Fruit fly (Drosophila melanogaster): Measurements from ENCODE around the gene CG6204.

CG6204 gene

dm6 chr3R:24228675-24229074 is 35.0 kb downstream of the CG6204 start, which contains the start of gene Acp95EF:
TSS of gene Acp95EF (plus strand) at chr3R:24228975.
- TF ChIP-seq Scr (GFP tag; IDR thresholded peaks at IDR 0.05; ENCODE audit: partially characterized antibody), result no peak
- TF ChIP-seq gt (GFP tag; IDR thresholded peaks at IDR 0.05), result no peak
- no peak for TF ChIP-seq onecut (GFP tag; IDR thresholded peaks at IDR 0.05)
- no peak for TF ChIP-seq wek (GFP tag; optimal IDR thresholded peaks at IDR 0.05)
- no peak for TF ChIP-seq gcm (GFP tag; optimal IDR thresholded peaks at IDR 0.05)
- TF ChIP-seq Bteb2 (GFP tag; optimal IDR thresholded peaks at IDR 0.05), result no peak
- no peak for TF ChIP-seq CG17186 (GFP tag; optimal IDR thresholded peaks at IDR 0.05)
- no peak for TF ChIP-seq nerfin-1 (tag; optimal IDR thresholded peaks at IDR 0.05)
- no peak for TF ChIP-seq CG7271 (tag; optimal IDR thresholded peaks at IDR 0.05)
- no peak for TF ChIP-seq toy (GFP tag; IDR thresholded peaks at IDR 0.05)
- no peak for TF ChIP-seq her (GFP tag; optimal IDR thresholded peaks at IDR 0.05)
- TF ChIP-seq grau (tag; optimal IDR thresholded peaks at IDR 0.05), result no peak
- no peak for TF ChIP-seq Rx (GFP tag; IDR thresholded peaks at IDR 0.05)

dm6 chr3R:24229870-24230422 is 36.3 kb downstream of the CG6204 start, which contains the start of gene Spase22-23:
TSS of gene Spase22-23 (minus strand) at chr3R:24230035.
- TF ChIP-seq CG2678 (tag; optimal IDR thresholded peaks at IDR 0.05) (no peak), sqz (GFP tag; optimal IDR thresholded peaks at IDR 0.05) (no peak), CG4328 (GFP tag; optimal IDR thresholded peaks at IDR 0.05) (no peak), nerfin-2 (GFP tag; IDR thresholded peaks at IDR 0.05; ENCODE audit: partially characterized antibody) (peak; percentile 89), CG4617 (GFP tag; optimal IDR thresholded peaks at IDR 0.05; ENCODE audit: borderline replicate concordance) (no peak), CG2120 (GFP tag; optimal IDR thresholded peaks at IDR 0.05) (no peak), Opbp (GFP tag; IDR thresholded peaks at IDR 0.05; ENCODE audit: partially characterized antibody) (peak; percentile 96), Oaz (GFP tag; IDR thresholded peaks at IDR 0.05) (no peak), her (GFP tag; optimal IDR thresholded peaks at IDR 0.05) (no peak), Chrac-16 (GFP tag; optimal IDR thresholded peaks at IDR 0.05) (no peak), CG15514 (GFP tag; optimal IDR thresholded peaks at IDR 0.05) (no peak), CG11093 (GFP tag; IDR thresholded peaks at IDR 0.05) (no peak), ato (GFP tag; IDR thresholded peaks at IDR 0.05; ENCODE audit: partially characterized antibody) (peak; percentile 89), CG13775 (GFP tag; optimal IDR thresholded peaks at IDR 0.05) (no peak), lola (GFP tag; optimal IDR thresholded peaks at IDR 0.05) (peak in 1 of 3 experiments; percentile 32), dimm (GFP tag; IDR thresholded peaks at IDR 0.05) (no peak), CG6765 (GFP tag; optimal IDR thresholded peaks at IDR 0.05) (no peak), ems (GFP tag; optimal IDR thresholded peaks at IDR 0.05) (no peak), Dref (GFP tag; IDR thresholded peaks at IDR 0.05) (peak; percentile 70), ftz-f1 (GFP tag; optimal IDR thresholded peaks at IDR 0.05) (no peak), CG14860 (GFP tag; IDR thresholded peaks at IDR 0.05; ENCODE audit: partially characterized antibody) (peak; percentile 86), hb (GFP tag; IDR thresholded peaks at IDR 0.05; ENCODE audit: partially characterized antibody) (peak; percentile 92), knrl (GFP tag; IDR thresholded peaks at IDR 0.05; ENCODE audit: partially characterized antibody) (peak; percentile 92), Xrp1 (GFP tag; IDR thresholded peaks at IDR 0.05) (no peak), CG12299 (tag; optimal IDR thresholded peaks at IDR 0.05) (no peak), wor (GFP tag; IDR thresholded peaks at IDR 0.05) (no peak), Ets65A (GFP tag) (peak; percentile 81), CG7357 (GFP tag; IDR thresholded peaks at IDR 0.05) (no peak), CG18011 (GFP tag; optimal IDR thresholded peaks at IDR 0.05) (no peak), Doc3 (GFP tag; IDR thresholded peaks at IDR 0.05; ENCODE audit: partially characterized antibody) (peak; percentile 89), inv (GFP tag; IDR thresholded peaks at IDR 0.05; ENCODE audit: partially characterized antibody) (peak; percentile 92), CG7745 (tag; optimal IDR thresholded peaks at IDR 0.05) (no peak), Bgb (GFP tag; IDR thresholded peaks at IDR 0.05; ENCODE audit: partially characterized antibody) (peak; percentile 94), CG11247 (GFP tag; IDR thresholded peaks at IDR 0.05) (no peak; the same call in 1 of the 2 replicates), Hmx (GFP tag; optimal IDR thresholded peaks at IDR 0.05) (no peak), Sin3A (optimal IDR thresholded peaks at IDR 0.05) (peak; percentile 52), BEAF-32 (GFP tag; optimal IDR thresholded peaks at IDR 0.05) (peak; percentile 90)
